Worm (Caenorhabditis elegans): ENCODE results near the gene ncx-6.

The ncx-6 gene

ce11 chrIII:9665490-9666179 is 48.1 kb downstream of the ncx-6 start (continued):
- no peak for TF ChIP-seq mes-2 (tag; optimal IDR thresholded peaks at IDR 0.05; ENCODE audit: poor library complexity, severe bottlenecking)
- no peak for TF ChIP-seq T20F7.1 (GFP tag; optimal IDR thresholded peaks at IDR 0.05)
- no peak for TF ChIP-seq spr-1 (tag; optimal IDR thresholded peaks at IDR 0.05)
- no peak for TF ChIP-seq daf-8 (GFP tag; IDR thresholded peaks at IDR 0.05)
- TF ChIP-seq lim-7 (GFP tag; IDR thresholded peaks at IDR 0.05) = no peak
- no peak for TF ChIP-seq Y5F2A.4 (GFP tag; optimal IDR thresholded peaks at IDR 0.05)
- peak in 1 of 2 experiments; percentile 98 for TF ChIP-seq unc-62 (GFP tag; optimal IDR thresholded peaks at IDR 0.05 in 1 of 2)
- no peak for TF ChIP-seq unc-62 (tag; optimal IDR thresholded peaks at IDR 0.05)
- no peak for TF ChIP-seq nhr-48 (tag; optimal IDR thresholded peaks at IDR 0.05)
- TF ChIP-seq zfp-2 (tag; optimal IDR thresholded peaks at IDR 0.05) = no peak
- TF ChIP-seq egl-27 (tag; optimal IDR thresholded peaks at IDR 0.05) = no peak
- no peak for TF ChIP-seq nhr-6 (tag; optimal IDR thresholded peaks at IDR 0.05)
- no peak for TF ChIP-seq ceh-32 (tag; optimal IDR thresholded peaks at IDR 0.05; ENCODE audit: poor library complexity)
- no peak for TF ChIP-seq ZK337.2 (GFP tag; IDR thresholded peaks at IDR 0.05)
- TF ChIP-seq spr-3 (GFP tag; optimal IDR thresholded peaks at IDR 0.05) = no peak
- peak; percentile 49 for TF ChIP-seq mxl-3 (GFP tag; optimal IDR thresholded peaks at IDR 0.05)
- no peak for TF ChIP-seq duxl-1 (tag; optimal IDR thresholded peaks at IDR 0.05; ENCODE audit: poor library complexity)
- no peak for TF ChIP-seq nhr-237 (tag; optimal IDR thresholded peaks at IDR 0.05)
- no peak for TF ChIP-seq mxl-2 (GFP tag; conservative IDR thresholded peaks at IDR 0.05)
- TF ChIP-seq hlh-30 (tag; optimal IDR thresholded peaks at IDR 0.05; ENCODE audit: insufficient read depth) = peak; percentile 17
- peak; percentile 59; the same call in 1 of the 2 replicates for TF ChIP-seq hmg-1.1 (GFP tag; IDR thresholded peaks at IDR 0.05)
- no peak for TF ChIP-seq snpc-1.2 (GFP tag; IDR thresholded peaks at IDR 0.05)
- TF ChIP-seq daf-12 (tag; optimal IDR thresholded peaks at IDR 0.05) = no peak
- no peak for TF ChIP-seq set-16 (GFP tag; IDR thresholded peaks at IDR 0.05)
- TF ChIP-seq Y75B8A.6 (GFP tag; IDR thresholded peaks at IDR 0.05) = no peak
- no peak for TF ChIP-seq tag-97 (GFP tag; IDR thresholded peaks at IDR 0.05)
- no peak for TF ChIP-seq sdz-12 (GFP tag; optimal IDR thresholded peaks at IDR 0.05)
- no peak for TF ChIP-seq fos-1 (tag; optimal IDR thresholded peaks at IDR 0.05)

DNA sequence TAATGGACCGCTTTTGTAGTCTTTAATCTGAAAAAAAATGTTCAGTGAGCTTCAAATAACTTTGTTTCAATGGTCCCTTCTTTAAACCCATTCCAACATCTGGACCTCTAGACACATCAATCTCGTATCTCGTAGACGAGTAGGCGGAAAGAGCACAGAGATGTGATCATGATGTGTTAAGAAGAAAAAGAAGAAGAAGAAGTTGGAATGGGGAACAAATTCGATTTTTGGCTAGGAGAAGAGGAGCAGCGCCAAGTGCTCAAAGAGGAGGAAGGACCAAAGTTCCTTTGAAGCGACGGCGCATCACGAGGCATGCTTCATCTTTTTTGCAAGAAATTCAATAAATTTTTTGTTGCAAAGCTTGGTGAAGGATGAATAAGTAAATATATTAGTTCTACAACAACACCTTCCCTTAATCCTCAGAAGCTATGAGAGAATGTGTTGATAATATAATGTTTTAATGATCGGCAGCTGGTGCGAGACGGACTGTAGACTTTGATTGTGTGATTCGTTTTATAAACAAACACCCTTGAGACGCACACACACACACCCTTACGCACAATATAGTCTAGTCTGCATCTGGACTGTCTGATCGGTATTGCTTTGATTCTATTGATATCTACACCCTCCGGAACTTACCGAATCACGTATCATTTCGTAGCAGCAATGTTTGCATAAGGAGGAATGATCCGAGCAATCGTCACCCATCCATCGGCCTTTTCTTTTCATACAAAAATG is 49.1 kb downstream of the ncx-6 start:
- TF ChIP-seq mdl-1 (tag; optimal IDR thresholded peaks at IDR 0.05) = no peak
- peak; percentile 86 for TF ChIP-seq ctbp-1 (GFP tag; IDR thresholded peaks at IDR 0.05)
- TF ChIP-seq lin-15B (tag; optimal IDR thresholded peaks at IDR 0.05) = no peak
- TF ChIP-seq R02D3.7 (tag; optimal IDR thresholded peaks at IDR 0.05) = no peak
- peak; percentile 40 for TF ChIP-seq hlh-11 (tag; optimal IDR thresholded peaks at IDR 0.05)
- TF ChIP-seq nhr-28 (tag; optimal IDR thresholded peaks at IDR 0.05) = no peak
- no peak for TF ChIP-seq ZK337.2 (GFP tag; IDR thresholded peaks at IDR 0.05)
- TF ChIP-seq mxl-3 (GFP tag; optimal IDR thresholded peaks at IDR 0.05) = no peak
- TF ChIP-seq pha-4 (GFP tag; IDR thresholded peaks at IDR 0.05) = no peak
- no peak for TF ChIP-seq pha-4 (tag; optimal IDR thresholded peaks at IDR 0.05)
- TF ChIP-seq tag-97 (GFP tag; IDR thresholded peaks at IDR 0.05) = no peak
- peak; percentile 73 for TF ChIP-seq fkh-10 (GFP tag; optimal IDR thresholded peaks at IDR 0.05)
- TF ChIP-seq zfp-2 (tag; optimal IDR thresholded peaks at IDR 0.05) = no peak
- peak; percentile 15 for TF ChIP-seq gei-8 (GFP tag; optimal IDR thresholded peaks at IDR 0.05)
- no peak for TF ChIP-seq ama-1 (optimal IDR thresholded peaks at IDR 0.05)
- no peak for TF ChIP-seq F49E8.2 (tag; optimal IDR thresholded peaks at IDR 0.05; ENCODE audit: borderline replicate concordance)
- no peak for TF ChIP-seq daf-16 (GFP tag; optimal IDR thresholded peaks at IDR 0.05)
- TF ChIP-seq daf-16 (tag; optimal IDR thresholded peaks at IDR 0.05) = no peak
- peak; percentile 12 for TF ChIP-seq mep-1 (tag; optimal IDR thresholded peaks at IDR 0.05)
- TF ChIP-seq ces-1 (GFP tag; optimal IDR thresholded peaks at IDR 0.05) = peak; percentile 66
- no peak for TF ChIP-seq nhr-42 (GFP tag; IDR thresholded peaks at IDR 0.05)
- TF ChIP-seq ceh-20 (GFP tag; IDR thresholded peaks at IDR 0.05) = 0 out of 2 replicates have a peak, but pooled peaks have one; percentile 31
- no peak for TF ChIP-seq zip-2 (tag; optimal IDR thresholded peaks at IDR 0.05)
- peak in 1 of 2 experiments; percentile 49 for TF ChIP-seq lsy-2 (tag; optimal IDR thresholded peaks at IDR 0.05)
- TF ChIP-seq unc-39 (tag; optimal IDR thresholded peaks at IDR 0.05) = no peak
- no peak for TF ChIP-seq lin-29 (GFP tag; IDR thresholded peaks at IDR 0.05)

Data from whole organism, L4 larva.